Fruit fly (Drosophila melanogaster): ENCODE results near the gene sc.

DNA sequence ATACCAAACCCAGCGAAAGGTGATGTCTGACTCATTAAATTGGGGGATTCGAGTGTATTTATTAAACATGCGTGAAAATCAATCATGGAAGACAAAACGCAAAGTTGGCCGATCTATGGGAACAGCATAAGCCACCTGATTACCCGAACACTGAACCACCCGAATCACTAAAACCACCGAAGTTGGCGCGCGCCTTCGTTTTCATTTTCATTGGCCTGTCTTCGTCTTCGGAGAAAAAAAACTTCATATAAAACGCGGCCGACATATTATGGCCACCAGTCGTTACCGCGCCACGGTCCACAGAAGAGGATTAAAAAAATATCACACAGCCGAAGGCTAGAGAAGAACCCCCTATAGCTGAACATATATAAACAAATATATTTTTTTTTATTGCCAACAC lies 39.6 kb upstream of the sc start, which contains the start of gene y:
- TF ChIP-seq Blimp-1 (GFP tag; optimal IDR thresholded peaks at IDR 0.05) (no peak), mam (GFP tag; optimal IDR thresholded peaks at IDR 0.05) (no peak), ham (GFP tag; IDR thresholded peaks at IDR 0.05) (no peak)

Measured in whole organism, embryonic.